Worm (Caenorhabditis elegans) whole organism, L2 larva: Measurements from ENCODE around the gene ugtp-1.

Experiments
- C34F6.9 ChIP-seq: fragments of 150-350 bp; optimal IDR thresholded peaks from 2 replicates; lab custom pipeline; 2014; ENCODE audit warnings: missing biosample characterization, missing genetic modification characterization
- F13H6.1 ChIP-seq: sonication (generic microtip); optimal IDR thresholded peaks from 2 replicates; lab custom pipeline; 2016; ENCODE audit warnings: missing genetic modification characterization, missing compliant biosample characterization
- R02D3.7 ChIP-seq: fragments of 150-350 bp; optimal IDR thresholded peaks from 2 replicates; lab custom pipeline; 2014; ENCODE audit warnings: missing biosample characterization, missing genetic modification characterization
- Y55F3AM.14 ChIP-seq: fragments of 200-800 bp; sonication (Bioruptor generic); optimal IDR thresholded peaks from 2 replicates; lab custom pipeline; 2018; ENCODE audit warnings: mild to moderate bottlenecking, missing genetic modification characterization, missing compliant biosample characterization
- ZK546.5 ChIP-seq: sonication (generic microtip); optimal IDR thresholded peaks from 2 replicates; lab custom pipeline; 2017; ENCODE audit warnings: missing biosample characterization, missing genetic modification characterization
- aly-2 ChIP-seq: fragments of 150-350 bp; optimal IDR thresholded peaks from 2 replicates; lab custom pipeline; 2014; ENCODE audit warnings: missing biosample characterization, missing genetic modification characterization
- ama-1 ChIP-seq: fragments of 150-350 bp; optimal IDR thresholded peaks from 2 replicates; lab custom pipeline; 2018; ENCODE audit warnings: inconsistent platforms
- blmp-1 ChIP-seq: sonication (generic microtip); optimal IDR thresholded peaks from 2 replicates; lab custom pipeline; 2017; ENCODE audit warnings: missing genetic modification characterization, mild to moderate bottlenecking, missing compliant biosample characterization, antibody characterized with exemption, moderate library complexity; ENCODE audit not compliant: insufficient read depth
- ceh-16 ChIP-seq: fragments of 150-350 bp; optimal IDR thresholded peaks from 2 replicates; lab custom pipeline; 2014; ENCODE audit warnings: missing biosample characterization, missing genetic modification characterization
- ceh-82 ChIP-seq: fragments of 150-350 bp; optimal IDR thresholded peaks from 2 replicates; lab custom pipeline; 2014; ENCODE audit warnings: missing biosample characterization, missing genetic modification characterization
- crh-2 ChIP-seq: sonication (generic microtip); optimal IDR thresholded peaks from 2 replicates; lab custom pipeline; 2017; ENCODE audit warnings: missing biosample characterization, missing genetic modification characterization
- dmd-4 ChIP-seq: sonication (generic microtip); optimal IDR thresholded peaks from 2 replicates; lab custom pipeline; 2017; ENCODE audit warnings: missing biosample characterization, missing genetic modification characterization
- egl-27 ChIP-seq: sonication (generic microtip); optimal IDR thresholded peaks from 3 replicates; lab custom pipeline; 2017; ENCODE audit warnings: missing biosample characterization, missing genetic modification reagents, missing genetic modification characterization
- elt-1 ChIP-seq: fragments of 150-350 bp; optimal IDR thresholded peaks from 2 replicates; lab custom pipeline; 2014; ENCODE audit warnings: missing biosample characterization, missing genetic modification characterization
- elt-3 ChIP-seq: sonication (generic microtip); optimal IDR thresholded peaks from 2 replicates; lab custom pipeline; 2017; ENCODE audit warnings: missing biosample characterization, missing genetic modification characterization
- fos-1 ChIP-seq: fragments of 150-350 bp; optimal IDR thresholded peaks from 2 replicates; lab custom pipeline; 2014; ENCODE audit warnings: missing biosample characterization, missing genetic modification characterization
- gmeb-1 ChIP-seq: fragments of 150-350 bp; optimal IDR thresholded peaks from 2 replicates; lab custom pipeline; 2014; ENCODE audit warnings: missing biosample characterization, missing genetic modification characterization
- lin-11 ChIP-seq: fragments of 150-350 bp; sonication (generic microtip); optimal IDR thresholded peaks from 2 replicates; lab custom pipeline; 2014; ENCODE audit warnings: missing biosample characterization, missing genetic modification characterization, inconsistent platforms, mixed read lengths
- lin-13 ChIP-seq: fragments of 150-350 bp; optimal IDR thresholded peaks from 2 replicates; lab custom pipeline; 2014; ENCODE audit warnings: missing biosample characterization, missing genetic modification reagents, missing genetic modification characterization
- lin-39 ChIP-seq: fragments of 150-350 bp; optimal IDR thresholded peaks from 2 replicates; lab custom pipeline; 2014; ENCODE audit warnings: missing biosample characterization, missing genetic modification reagents, missing genetic modification characterization
- lsy-2 ChIP-seq, 2 experiments: fragments of 150-350 bp in 1 of 2; sonication (generic microtip) in 1 of 2; optimal IDR thresholded peaks; 2 replicates each; lab custom pipeline; 2014 to 2017; ENCODE audit warnings: missing biosample characterization in 2 of 2, missing genetic modification characterization in 2 of 2
- mab-5 ChIP-seq: fragments of 150-350 bp; optimal IDR thresholded peaks from 2 replicates; lab custom pipeline; 2014; ENCODE audit warnings: missing biosample characterization, missing genetic modification characterization
- mbf-1 ChIP-seq: sonication (generic microtip); optimal IDR thresholded peaks from 2 replicates; lab custom pipeline; 2017; ENCODE audit warnings: missing biosample characterization, missing genetic modification characterization
- mdl-1 ChIP-seq, 2 experiments: fragments of 150-350 bp in 1 of 2; sonication (generic microtip) in 1 of 2; optimal IDR thresholded peaks; 2 replicates each; lab custom pipeline; 2017; ENCODE audit warnings: missing biosample characterization in 2 of 2, missing genetic modification characterization in 2 of 2
- nhr-10 ChIP-seq: sonication (generic microtip); optimal IDR thresholded peaks from 2 replicates; lab custom pipeline; 2017; ENCODE audit warnings: missing biosample characterization, missing genetic modification characterization
- nhr-11 ChIP-seq: fragments of 150-350 bp; optimal IDR thresholded peaks from 2 replicates; lab custom pipeline; 2014; ENCODE audit warnings: missing biosample characterization, missing genetic modification characterization
- nhr-12 ChIP-seq: fragments of 150-350 bp; optimal IDR thresholded peaks from 2 replicates; lab custom pipeline; 2014; ENCODE audit warnings: missing biosample characterization, missing genetic modification characterization
- nhr-129 ChIP-seq: fragments of 150-350 bp; optimal IDR thresholded peaks from 2 replicates; lab custom pipeline; 2014; ENCODE audit warnings: missing biosample characterization, missing genetic modification characterization
- nhr-21 ChIP-seq: fragments of 150-350 bp; optimal IDR thresholded peaks from 2 replicates; lab custom pipeline; 2014; ENCODE audit warnings: missing biosample characterization, missing genetic modification characterization
- nhr-23 ChIP-seq: fragments of 150-350 bp; optimal IDR thresholded peaks from 2 replicates; lab custom pipeline; 2014; ENCODE audit warnings: missing biosample characterization, missing genetic modification reagents, missing genetic modification characterization
- nhr-237 ChIP-seq: fragments of 150-350 bp; optimal IDR thresholded peaks from 2 replicates; lab custom pipeline; 2014; ENCODE audit warnings: missing biosample characterization, missing genetic modification characterization
- nhr-25 ChIP-seq: fragments of 150-350 bp; sonication (generic microtip); optimal IDR thresholded peaks from 3 replicates; lab custom pipeline; 2014; ENCODE audit warnings: missing biosample characterization, missing genetic modification characterization
- nhr-6 ChIP-seq: fragments of 150-350 bp; optimal IDR thresholded peaks from 2 replicates; lab custom pipeline; 2014; ENCODE audit warnings: missing biosample characterization, missing genetic modification characterization
- nhr-77 ChIP-seq: fragments of 150-350 bp; optimal IDR thresholded peaks from 2 replicates; lab custom pipeline; 2014; ENCODE audit warnings: missing biosample characterization, missing genetic modification characterization
- peb-1 ChIP-seq: fragments of 150-350 bp; optimal IDR thresholded peaks from 2 replicates; lab custom pipeline; 2014; ENCODE audit warnings: missing biosample characterization, missing genetic modification characterization
- sem-4 ChIP-seq: fragments of 150-350 bp; optimal IDR thresholded peaks from 2 replicates; lab custom pipeline; 2014; ENCODE audit warnings: missing biosample characterization, missing genetic modification reagents, missing genetic modification characterization
- skn-1 ChIP-seq: sonication (generic microtip); optimal IDR thresholded peaks from 2 replicates; lab custom pipeline; 2017; ENCODE audit warnings: missing biosample characterization, missing genetic modification characterization
- sma-3 ChIP-seq: sonication (generic microtip); optimal IDR thresholded peaks from 2 replicates; lab custom pipeline; 2016; ENCODE audit warnings: missing genetic modification reagents, missing genetic modification characterization, missing compliant biosample characterization
- sma-9 ChIP-seq, 2 experiments: fragments of 150-350 bp in 1 of 2; sonication (generic microtip) in 1 of 2; optimal IDR thresholded peaks; 2 replicates each; lab custom pipeline; 2014 to 2016; ENCODE audit warnings: missing genetic modification characterization in 2 of 2, mild to moderate bottlenecking in 1 of 2, missing biosample characterization in 1 of 2, missing compliant biosample characterization in 1 of 2, missing genetic modification reagents in 1 of 2, moderate library complexity in 1 of 2
- snpc-4 ChIP-seq: fragments of 150-350 bp; optimal IDR thresholded peaks from 2 replicates; lab custom pipeline; 2014; ENCODE audit warnings: missing biosample characterization, missing genetic modification characterization
- unc-39 ChIP-seq: fragments of 150-350 bp; optimal IDR thresholded peaks from 2 replicates; lab custom pipeline; 2014; ENCODE audit warnings: missing biosample characterization, missing genetic modification characterization
- unc-55 ChIP-seq: fragments of 150-350 bp; sonication (generic microtip); optimal IDR thresholded peaks from 3 replicates; lab custom pipeline; 2014; ENCODE audit warnings: missing biosample characterization, missing genetic modification reagents, missing genetic modification characterization
- unc-62 ChIP-seq: fragments of 150-350 bp; optimal IDR thresholded peaks from 2 replicates; lab custom pipeline; 2014; ENCODE audit warnings: missing biosample characterization, missing genetic modification reagents, missing genetic modification characterization
- zag-1 ChIP-seq: fragments of 150-350 bp; optimal IDR thresholded peaks from 2 replicates; lab custom pipeline; 2014; ENCODE audit warnings: missing biosample characterization, missing genetic modification characterization
- ztf-1 ChIP-seq: fragments of 200-800 bp; sonication (Bioruptor generic); conservative IDR thresholded peaks from 2 replicates; pipeline ENCODE4 v1.3.6; 2022; ENCODE audit warnings: missing genetic modification characterization, missing compliant biosample characterization
- ztf-11 ChIP-seq: sonication (generic microtip); optimal IDR thresholded peaks from 2 replicates; lab custom pipeline; 2017; ENCODE audit warnings: missing biosample characterization, missing genetic modification characterization
- ztf-4 ChIP-seq: fragments of 150-350 bp; optimal IDR thresholded peaks from 2 replicates; lab custom pipeline; 2014; ENCODE audit warnings: missing biosample characterization, missing genetic modification characterization

Gene ugtp-1

DNA sequence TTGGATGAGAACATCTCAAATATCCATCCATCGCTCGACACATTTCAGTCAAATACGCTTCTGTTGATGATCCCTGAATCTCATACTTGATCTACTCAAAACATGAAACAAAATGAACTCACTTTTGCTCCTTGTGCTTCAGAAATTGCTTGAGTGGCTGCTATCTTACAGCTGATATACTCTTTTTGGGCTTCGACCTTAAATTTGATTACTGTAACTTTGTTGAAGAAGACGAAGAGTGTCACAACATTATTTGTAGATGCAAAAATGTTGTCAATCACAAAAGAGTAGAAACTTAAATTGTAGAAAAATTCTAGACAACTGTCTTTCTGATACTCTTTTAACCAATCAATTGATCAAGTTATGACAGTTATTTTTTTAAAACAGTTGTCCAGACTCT, 7.9 kb downstream of the ugtp-1 start:
- TF ChIP-seq mab-5 (tag; lab: Kevin White, UChicago) (no peak), nhr-12 (no peak), ztf-4 (tag; lab: Kevin White, UChicago) (no peak)

DNA sequence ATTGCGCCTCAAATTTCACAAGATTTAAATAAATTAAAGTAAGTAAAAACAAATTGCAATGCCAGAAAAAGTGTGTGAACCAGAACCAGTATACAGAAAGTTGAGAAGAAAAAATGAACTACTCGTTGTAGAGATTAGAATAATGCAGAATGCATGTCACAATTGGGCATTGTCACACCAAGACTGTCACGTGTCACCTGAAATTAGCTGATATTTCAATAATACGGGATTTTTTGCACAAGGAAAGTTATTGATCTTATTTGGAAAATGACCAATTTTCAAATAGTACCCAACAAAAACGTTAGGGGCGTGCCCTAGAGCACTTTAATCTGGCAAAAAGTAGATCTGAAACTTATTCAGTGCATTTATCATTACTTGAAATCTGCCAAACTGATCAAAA, 8.6 kb downstream of the ugtp-1 start:
- no peak for TF ChIP-seq crh-2 (tag; lab: Kevin White, UChicago)
- TF ChIP-seq unc-62 (GFP tag; lab: Kevin White, UChicago), result no peak
- TF ChIP-seq dmd-4 (tag; lab: Kevin White, UChicago), result no peak
- no peak for TF ChIP-seq blmp-1 (tag; lab: Kevin White, UChicago)
- no peak for TF ChIP-seq lsy-2 (tag; optimal IDR thresholded peaks at IDR 0.05; lab: Kevin White, UChicago)
- no peak for TF ChIP-seq peb-1 (tag; lab: Kevin White, UChicago)
- TF ChIP-seq aly-2 (tag; lab: Kevin White, UChicago), result no peak
- TF ChIP-seq C34F6.9 (tag; lab: Kevin White, UChicago), result no peak
- TF ChIP-seq egl-27 (tag; lab: Kevin White, UChicago), result no peak
- TF ChIP-seq ztf-11 (tag; lab: Kevin White, UChicago), result no peak
- TF ChIP-seq nhr-21 (tag; lab: Kevin White, UChicago), result no peak
- TF ChIP-seq skn-1, result no peak
- TF ChIP-seq mdl-1 (tag; optimal IDR thresholded peaks at IDR 0.05; lab: Kevin White, UChicago), result no peak
- TF ChIP-seq sma-9 (GFP tag; optimal IDR thresholded peaks at IDR 0.05; lab: Kevin White, UChicago), result no peak
- no peak for TF ChIP-seq sma-9 (tag; optimal IDR thresholded peaks at IDR 0.05; lab: Kevin White, UChicago)

DNA sequence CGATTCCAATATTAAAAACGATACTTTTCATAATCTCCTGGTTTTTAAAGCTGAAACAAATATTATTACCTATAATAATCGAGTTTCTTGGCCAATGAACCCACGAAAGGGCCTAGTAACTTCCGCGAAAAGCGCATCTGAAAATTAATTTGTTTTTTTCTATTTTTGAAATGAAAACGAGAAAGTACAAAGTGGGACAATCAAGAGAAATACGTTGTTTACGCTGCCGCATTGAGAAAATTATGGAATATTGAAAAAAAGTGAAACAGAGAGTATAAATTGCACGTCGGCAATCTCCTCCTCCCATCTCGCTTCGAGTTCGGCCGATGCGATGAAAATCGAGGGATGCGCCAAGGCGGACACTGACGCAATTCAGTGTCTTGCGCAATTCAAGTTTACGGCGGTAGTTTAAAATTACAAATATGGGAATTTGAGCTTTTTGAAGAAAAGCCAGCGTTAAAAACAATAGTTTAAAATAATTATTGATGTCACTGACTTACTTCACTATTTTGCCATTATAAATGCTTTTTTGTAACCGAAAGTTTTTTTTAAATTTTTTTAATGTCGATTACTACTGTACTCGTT, 9.1 kb downstream of the ugtp-1 start, which contains the start of gene pdhk-2:
pdhk-2 (minus strand) TSS at position 137 of the 585 bp plus-strand sequence.
- TF ChIP-seq mbf-1 (tag; lab: Kevin White, UChicago), result no peak
- peak; percentile 75 for TF ChIP-seq nhr-10
- TF ChIP-seq nhr-25 (tag; lab: Kevin White, UChicago), result peak; percentile 93
- peak; percentile 89 for TF ChIP-seq nhr-21 (tag; lab: Kevin White, UChicago)
- no peak for TF ChIP-seq nhr-11 (tag; lab: Kevin White, UChicago)
- TF ChIP-seq nhr-77 (tag; lab: Kevin White, UChicago), result peak; percentile 85
- TF ChIP-seq elt-1 (tag; lab: Kevin White, UChicago), result no peak
- TF ChIP-seq ama-1 (lab: Kevin White, UChicago), result peak; percentile 45
- peak; percentile 94 for TF ChIP-seq F13H6.1 (tag; lab: Kevin White, UChicago)
- TF ChIP-seq ceh-82 (tag; lab: Kevin White, UChicago), result peak; percentile 77
- TF ChIP-seq gmeb-1, result peak; percentile 99
- TF ChIP-seq ztf-4 (tag; lab: Kevin White, UChicago), result peak; percentile 90
- peak in 1 of 2 experiments; percentile 66 for TF ChIP-seq mdl-1 (tag; optimal IDR thresholded peaks at IDR 0.05; lab: Kevin White, UChicago)
- peak; percentile 64 for TF ChIP-seq ZK546.5
- TF ChIP-seq unc-55 (GFP tag; lab: Kevin White, UChicago), result peak; percentile 99
- peak; percentile 90 for TF ChIP-seq sem-4 (tag; lab: Kevin White, UChicago)
- no peak for TF ChIP-seq nhr-23 (tag; lab: Kevin White, UChicago)
- peak; percentile 89 for TF ChIP-seq fos-1 (tag; lab: Kevin White, UChicago)
- no peak for TF ChIP-seq ztf-1 (GFP tag; lab: Robert Waterston, UW)
- TF ChIP-seq sma-9 (GFP tag; optimal IDR thresholded peaks at IDR 0.05; lab: Kevin White, UChicago), result peak; percentile 95
- TF ChIP-seq sma-9 (tag; optimal IDR thresholded peaks at IDR 0.05; lab: Kevin White, UChicago), result no peak
- TF ChIP-seq sma-3 (GFP tag; lab: Kevin White, UChicago), result peak; percentile 93
- no peak for TF ChIP-seq aly-2 (tag; lab: Kevin White, UChicago)
- TF ChIP-seq blmp-1 (tag; lab: Kevin White, UChicago), result peak; percentile 47
- TF ChIP-seq ztf-11 (tag; lab: Kevin White, UChicago), result peak; percentile 43
- TF ChIP-seq elt-3, result no peak
- TF ChIP-seq unc-62 (GFP tag; lab: Kevin White, UChicago), result peak; percentile 57
- peak; percentile 92 to 96 for TF ChIP-seq lsy-2 (tag; optimal IDR thresholded peaks at IDR 0.05; lab: Kevin White, UChicago)
- peak; percentile 92 for TF ChIP-seq lin-13 (GFP tag; lab: Kevin White, UChicago)
- TF ChIP-seq nhr-129 (tag; lab: Kevin White, UChicago), result peak; percentile 92
- peak; percentile 8 for TF ChIP-seq nhr-12
- TF ChIP-seq snpc-4, result peak; percentile 61
- peak; percentile 91 for TF ChIP-seq zag-1
- TF ChIP-seq lin-11, result peak; percentile 92
- peak; percentile 71 for TF ChIP-seq R02D3.7 (tag; lab: Kevin White, UChicago)
- TF ChIP-seq skn-1, result no peak
- TF ChIP-seq ceh-16 (tag; lab: Kevin White, UChicago), result peak; percentile 92
- TF ChIP-seq lin-39, result no peak
- peak; percentile 87 for TF ChIP-seq egl-27 (tag; lab: Kevin White, UChicago)
- peak; percentile 92 for TF ChIP-seq mab-5 (tag; lab: Kevin White, UChicago)
- peak; percentile 95 for TF ChIP-seq crh-2 (tag; lab: Kevin White, UChicago)
- no peak for TF ChIP-seq unc-39 (tag; lab: Kevin White, UChicago)
- TF ChIP-seq C34F6.9 (tag; lab: Kevin White, UChicago), result peak; percentile 98
- peak; percentile 65 for TF ChIP-seq Y55F3AM.14
- TF ChIP-seq nhr-6 (tag; lab: Kevin White, UChicago), result peak; percentile 75
- no peak for TF ChIP-seq nhr-237 (tag; lab: Kevin White, UChicago)
